Worm (Caenorhabditis elegans) whole organism, L2 larva: ENCODE data around the gene fcd-2.

Source experiments
- C34F6.9 ChIP-seq: fragments of 150-350 bp; optimal IDR thresholded peaks from 2 replicates; lab custom pipeline; 2014; ENCODE audit warnings: missing biosample characterization, missing genetic modification characterization
- F13H6.1 ChIP-seq: sonication (generic microtip); optimal IDR thresholded peaks from 2 replicates; lab custom pipeline; 2016; ENCODE audit warnings: missing genetic modification characterization, missing compliant biosample characterization
- Y55F3AM.14 ChIP-seq: fragments of 200-800 bp; sonication (Bioruptor generic); optimal IDR thresholded peaks from 2 replicates; lab custom pipeline; 2018; ENCODE audit warnings: mild to moderate bottlenecking, missing genetic modification characterization, missing compliant biosample characterization
- aly-2 ChIP-seq: fragments of 150-350 bp; optimal IDR thresholded peaks from 2 replicates; lab custom pipeline; 2014; ENCODE audit warnings: missing biosample characterization, missing genetic modification characterization
- ama-1 ChIP-seq: fragments of 150-350 bp; optimal IDR thresholded peaks from 2 replicates; lab custom pipeline; 2018; ENCODE audit warnings: inconsistent platforms
- blmp-1 ChIP-seq: sonication (generic microtip); optimal IDR thresholded peaks from 2 replicates; lab custom pipeline; 2017; ENCODE audit warnings: missing genetic modification characterization, mild to moderate bottlenecking, missing compliant biosample characterization, antibody characterized with exemption, moderate library complexity; ENCODE audit not compliant: insufficient read depth
- ceh-16 ChIP-seq: fragments of 150-350 bp; optimal IDR thresholded peaks from 2 replicates; lab custom pipeline; 2014; ENCODE audit warnings: missing biosample characterization, missing genetic modification characterization
- ceh-82 ChIP-seq: fragments of 150-350 bp; optimal IDR thresholded peaks from 2 replicates; lab custom pipeline; 2014; ENCODE audit warnings: missing biosample characterization, missing genetic modification characterization
- crh-2 ChIP-seq: sonication (generic microtip); optimal IDR thresholded peaks from 2 replicates; lab custom pipeline; 2017; ENCODE audit warnings: missing biosample characterization, missing genetic modification characterization
- dmd-4 ChIP-seq: sonication (generic microtip); optimal IDR thresholded peaks from 2 replicates; lab custom pipeline; 2017; ENCODE audit warnings: missing biosample characterization, missing genetic modification characterization
- fos-1 ChIP-seq: fragments of 150-350 bp; optimal IDR thresholded peaks from 2 replicates; lab custom pipeline; 2014; ENCODE audit warnings: missing biosample characterization, missing genetic modification characterization
- gmeb-1 ChIP-seq: fragments of 150-350 bp; optimal IDR thresholded peaks from 2 replicates; lab custom pipeline; 2014; ENCODE audit warnings: missing biosample characterization, missing genetic modification characterization
- lin-11 ChIP-seq: fragments of 150-350 bp; sonication (generic microtip); optimal IDR thresholded peaks from 2 replicates; lab custom pipeline; 2014; ENCODE audit warnings: missing biosample characterization, missing genetic modification characterization, inconsistent platforms, mixed read lengths
- lin-13 ChIP-seq: fragments of 150-350 bp; optimal IDR thresholded peaks from 2 replicates; lab custom pipeline; 2014; ENCODE audit warnings: missing biosample characterization, missing genetic modification reagents, missing genetic modification characterization
- mab-5 ChIP-seq: fragments of 150-350 bp; optimal IDR thresholded peaks from 2 replicates; lab custom pipeline; 2014; ENCODE audit warnings: missing biosample characterization, missing genetic modification characterization
- mbf-1 ChIP-seq: sonication (generic microtip); optimal IDR thresholded peaks from 2 replicates; lab custom pipeline; 2017; ENCODE audit warnings: missing biosample characterization, missing genetic modification characterization
- mdl-1 ChIP-seq, 2 experiments: fragments of 150-350 bp in 1 of 2; sonication (generic microtip) in 1 of 2; optimal IDR thresholded peaks; 2 replicates each; lab custom pipeline; 2017; ENCODE audit warnings: missing biosample characterization in 2 of 2, missing genetic modification characterization in 2 of 2
- nhr-10 ChIP-seq: sonication (generic microtip); optimal IDR thresholded peaks from 2 replicates; lab custom pipeline; 2017; ENCODE audit warnings: missing biosample characterization, missing genetic modification characterization
- nhr-12 ChIP-seq: fragments of 150-350 bp; optimal IDR thresholded peaks from 2 replicates; lab custom pipeline; 2014; ENCODE audit warnings: missing biosample characterization, missing genetic modification characterization
- nhr-129 ChIP-seq: fragments of 150-350 bp; optimal IDR thresholded peaks from 2 replicates; lab custom pipeline; 2014; ENCODE audit warnings: missing biosample characterization, missing genetic modification characterization
- nhr-23 ChIP-seq: fragments of 150-350 bp; optimal IDR thresholded peaks from 2 replicates; lab custom pipeline; 2014; ENCODE audit warnings: missing biosample characterization, missing genetic modification reagents, missing genetic modification characterization
- nhr-237 ChIP-seq: fragments of 150-350 bp; optimal IDR thresholded peaks from 2 replicates; lab custom pipeline; 2014; ENCODE audit warnings: missing biosample characterization, missing genetic modification characterization
- nhr-6 ChIP-seq: fragments of 150-350 bp; optimal IDR thresholded peaks from 2 replicates; lab custom pipeline; 2014; ENCODE audit warnings: missing biosample characterization, missing genetic modification characterization
- peb-1 ChIP-seq: fragments of 150-350 bp; optimal IDR thresholded peaks from 2 replicates; lab custom pipeline; 2014; ENCODE audit warnings: missing biosample characterization, missing genetic modification characterization
- sem-4 ChIP-seq: fragments of 150-350 bp; optimal IDR thresholded peaks from 2 replicates; lab custom pipeline; 2014; ENCODE audit warnings: missing biosample characterization, missing genetic modification reagents, missing genetic modification characterization
- skn-1 ChIP-seq: sonication (generic microtip); optimal IDR thresholded peaks from 2 replicates; lab custom pipeline; 2017; ENCODE audit warnings: missing biosample characterization, missing genetic modification characterization
- sma-9 ChIP-seq, 2 experiments: fragments of 150-350 bp in 1 of 2; sonication (generic microtip) in 1 of 2; optimal IDR thresholded peaks; 2 replicates each; lab custom pipeline; 2014 to 2016; ENCODE audit warnings: missing genetic modification characterization in 2 of 2, mild to moderate bottlenecking in 1 of 2, missing biosample characterization in 1 of 2, missing compliant biosample characterization in 1 of 2, missing genetic modification reagents in 1 of 2, moderate library complexity in 1 of 2
- snpc-4 ChIP-seq: fragments of 150-350 bp; optimal IDR thresholded peaks from 2 replicates; lab custom pipeline; 2014; ENCODE audit warnings: missing biosample characterization, missing genetic modification characterization
- unc-39 ChIP-seq: fragments of 150-350 bp; optimal IDR thresholded peaks from 2 replicates; lab custom pipeline; 2014; ENCODE audit warnings: missing biosample characterization, missing genetic modification characterization
- unc-55 ChIP-seq: fragments of 150-350 bp; sonication (generic microtip); optimal IDR thresholded peaks from 3 replicates; lab custom pipeline; 2014; ENCODE audit warnings: missing biosample characterization, missing genetic modification reagents, missing genetic modification characterization
- unc-62 ChIP-seq: fragments of 150-350 bp; optimal IDR thresholded peaks from 2 replicates; lab custom pipeline; 2014; ENCODE audit warnings: missing biosample characterization, missing genetic modification reagents, missing genetic modification characterization
- zag-1 ChIP-seq: fragments of 150-350 bp; optimal IDR thresholded peaks from 2 replicates; lab custom pipeline; 2014; ENCODE audit warnings: missing biosample characterization, missing genetic modification characterization
- ztf-1 ChIP-seq: fragments of 200-800 bp; sonication (Bioruptor generic); conservative IDR thresholded peaks from 2 replicates; pipeline ENCODE4 v1.3.6; 2022; ENCODE audit warnings: missing genetic modification characterization, missing compliant biosample characterization
- ztf-11 ChIP-seq: sonication (generic microtip); optimal IDR thresholded peaks from 2 replicates; lab custom pipeline; 2017; ENCODE audit warnings: missing biosample characterization, missing genetic modification characterization
- ztf-4 ChIP-seq: fragments of 150-350 bp; optimal IDR thresholded peaks from 2 replicates; lab custom pipeline; 2014; ENCODE audit warnings: missing biosample characterization, missing genetic modification characterization

The fcd-2 gene

ce11 chrIV:15020958-15021357 is 4.6 kb upstream of the fcd-2 start (continued):
- TF ChIP-seq ceh-82 (tag; lab: Kevin White, UChicago), result no peak
- TF ChIP-seq C34F6.9 (tag; lab: Kevin White, UChicago), result peak; percentile 65
- TF ChIP-seq dmd-4 (tag; lab: Kevin White, UChicago), result no peak
- TF ChIP-seq unc-62 (GFP tag; lab: Kevin White, UChicago), result no peak
- TF ChIP-seq nhr-129 (tag; lab: Kevin White, UChicago), result peak; percentile 88
- TF ChIP-seq unc-55 (GFP tag; lab: Kevin White, UChicago), result peak; percentile 51
- no peak for TF ChIP-seq nhr-237 (tag; lab: Kevin White, UChicago)

- no peak for TF ChIP-seq lin-11 (tag; lab: Kevin White, UChicago)
- TF ChIP-seq mbf-1 (tag; lab: Kevin White, UChicago), result no peak
- no peak for TF ChIP-seq lin-13
- no peak for TF ChIP-seq sma-9 (GFP tag; optimal IDR thresholded peaks at IDR 0.05; lab: Kevin White, UChicago)
- TF ChIP-seq sma-9 (tag; optimal IDR thresholded peaks at IDR 0.05; lab: Kevin White, UChicago), result no peak
- no peak for TF ChIP-seq nhr-6
- no peak for TF ChIP-seq aly-2 (tag; lab: Kevin White, UChicago)
- TF ChIP-seq sem-4 (tag; lab: Kevin White, UChicago), result no peak
- TF ChIP-seq ceh-16, result no peak
- TF ChIP-seq nhr-12 (tag; lab: Kevin White, UChicago), result no peak
- no peak for TF ChIP-seq ama-1 (lab: Kevin White, UChicago)
- TF ChIP-seq nhr-10 (tag; lab: Kevin White, UChicago), result no peak
- TF ChIP-seq unc-39, result no peak
- TF ChIP-seq, all 48 proteins: peak for 0
These were observed 1.1 kb upstream of the fcd-2 start for ce11 chrIV:15024426-15024825.

DNA sequence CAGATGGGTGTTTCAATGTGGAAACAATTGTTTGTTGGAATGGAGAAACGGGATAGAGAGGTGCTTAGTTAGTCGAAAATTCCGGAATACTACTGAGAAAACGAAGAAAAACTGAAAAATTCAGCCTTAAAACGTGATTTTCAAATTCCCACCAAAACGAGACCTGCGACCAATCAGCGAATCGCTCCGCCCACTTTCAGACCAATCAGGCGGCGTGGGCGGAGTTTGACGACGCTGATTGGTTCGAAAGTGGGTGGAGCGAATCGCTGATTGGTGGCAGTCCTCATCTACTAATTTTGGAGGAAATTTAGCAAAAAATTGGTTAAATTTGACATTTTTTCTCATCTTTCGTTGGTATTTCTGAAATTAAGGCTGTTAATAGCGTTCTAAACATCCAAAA is 1.8 kb downstream of the fcd-2 start:
- TF ChIP-seq C34F6.9 (tag; lab: Kevin White, UChicago), result no peak
- no peak for TF ChIP-seq nhr-237 (tag; lab: Kevin White, UChicago)
- no peak for TF ChIP-seq fos-1 (tag; lab: Kevin White, UChicago)
- TF ChIP-seq zag-1 (tag; lab: Kevin White, UChicago), result no peak
- TF ChIP-seq sma-9 (GFP tag; optimal IDR thresholded peaks at IDR 0.05; lab: Kevin White, UChicago), result no peak
- TF ChIP-seq sma-9 (tag; optimal IDR thresholded peaks at IDR 0.05; lab: Kevin White, UChicago), result no peak
- no peak for TF ChIP-seq lin-13
- no peak for TF ChIP-seq mbf-1 (tag; lab: Kevin White, UChicago)
- no peak for TF ChIP-seq nhr-12 (tag; lab: Kevin White, UChicago)
- no peak for TF ChIP-seq skn-1 (tag; lab: Kevin White, UChicago)
- no peak for TF ChIP-seq dmd-4 (tag; lab: Kevin White, UChicago)
- no peak for TF ChIP-seq nhr-10 (tag; lab: Kevin White, UChicago)
- TF ChIP-seq sem-4 (tag; lab: Kevin White, UChicago), result no peak
- no peak for TF ChIP-seq peb-1
- TF ChIP-seq gmeb-1 (tag; lab: Kevin White, UChicago), result no peak
- no peak for TF ChIP-seq blmp-1
- TF ChIP-seq nhr-23 (tag; lab: Kevin White, UChicago), result no peak
- TF ChIP-seq Y55F3AM.14 (GFP tag; lab: Kevin White, UChicago), result no peak
- no peak for TF ChIP-seq mdl-1 (tag; optimal IDR thresholded peaks at IDR 0.05; lab: Kevin White, UChicago)

DNA sequence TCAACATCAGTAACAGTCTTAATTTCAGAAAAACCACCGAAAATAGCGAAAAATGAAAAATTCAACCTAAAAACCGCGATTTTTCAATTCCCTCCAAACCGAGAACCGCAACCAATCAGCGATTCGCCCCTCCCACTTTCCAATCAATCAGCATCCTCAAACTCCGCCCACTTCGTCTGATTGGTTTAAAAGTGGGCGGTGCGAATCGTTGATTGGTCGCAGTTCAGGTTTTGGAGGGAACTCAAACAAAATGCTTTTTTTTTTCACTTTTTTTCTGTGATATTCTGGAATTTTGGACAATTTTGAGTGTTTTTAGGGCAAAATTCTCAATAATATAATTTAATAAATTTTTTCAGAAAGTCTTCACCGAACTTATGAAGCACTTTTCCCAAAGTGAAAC is 2.4 kb downstream of the fcd-2 start:
- TF ChIP-seq nhr-10 (tag; lab: Kevin White, UChicago) (no peak), ztf-11 (tag; lab: Kevin White, UChicago) (no peak), nhr-129 (tag; lab: Kevin White, UChicago) (no peak), crh-2 (tag; lab: Kevin White, UChicago) (no peak), skn-1 (tag; lab: Kevin White, UChicago) (no peak), ceh-16 (no peak), aly-2 (tag; lab: Kevin White, UChicago) (no peak), lin-13 (no peak), snpc-4 (tag; lab: Kevin White, UChicago) (no peak), ztf-1 (GFP tag; lab: Robert Waterston, UW) (no peak), unc-62 (GFP tag; lab: Kevin White, UChicago) (no peak), sem-4 (tag; lab: Kevin White, UChicago) (no peak), ztf-4 (tag; lab: Kevin White, UChicago) (no peak), mab-5 (tag; lab: Kevin White, UChicago) (no peak), F13H6.1 (tag; lab: Kevin White, UChicago) (no peak)
- TF ChIP-seq, all 48 proteins: peak for 0
